Fruit fly (Drosophila melanogaster) whole organism, embryonic: Measurements from ENCODE around the gene SamDC.
A peak's percentile ranks its signal among the peaks of the same experiment; 100 is the strongest.

Source experiments
- Ada2b ChIP-seq: fragments of 200-800 bp; sonication (Bioruptor generic); IDR thresholded peaks from 2 replicates; pipeline ENCODE4 v1.3.6; 2022; ENCODE audit warnings: missing biosample characterization, missing genetic modification characterization
- CG10147 ChIP-seq: fragments of 200-800 bp; sonication (Bioruptor generic); optimal IDR thresholded peaks from 2 replicates; lab custom pipeline; 2019; ENCODE audit warnings: missing biosample characterization, mild to moderate bottlenecking, missing genetic modification characterization, moderate library complexity
- CG1024 ChIP-seq: fragments of 200-800 bp; sonication (Bioruptor generic); IDR thresholded peaks from 2 replicates; pipeline ENCODE4 v1.3.6; 2022; ENCODE audit warnings: missing biosample characterization, missing genetic modification characterization
- CG10431 ChIP-seq: fragments of 200-800 bp; sonication (Bioruptor generic); optimal IDR thresholded peaks from 3 replicates; lab custom pipeline; 2018; ENCODE audit warnings: missing biosample characterization, mild to moderate bottlenecking, missing genetic modification characterization
- CG10654 ChIP-seq: fragments of 200-800 bp; sonication (Bioruptor generic); optimal IDR thresholded peaks from 2 replicates; lab custom pipeline; 2016; ENCODE audit warnings: missing biosample characterization, missing genetic modification characterization
- CG11085 ChIP-seq: fragments of 200-800 bp; sonication (Bioruptor generic); IDR thresholded peaks from 2 replicates; pipeline ENCODE4 v1.3.6; 2022; ENCODE audit warnings: missing biosample characterization, missing genetic modification characterization
- CG1233 ChIP-seq: fragments of 200-800 bp; sonication (Bioruptor generic); optimal IDR thresholded peaks from 4 replicates; lab custom pipeline; 2018; ENCODE audit warnings: missing biosample characterization, mild to moderate bottlenecking, missing genetic modification characterization
- CG12659 ChIP-seq: fragments of 200-800 bp; sonication (Bioruptor generic); optimal IDR thresholded peaks from 3 replicates; lab custom pipeline; 2017; ENCODE audit warnings: mild to moderate bottlenecking, missing biosample characterization, missing genetic modification reagents, missing genetic modification characterization
- CG18011 ChIP-seq: fragments of 200-800 bp; sonication (Bioruptor generic); optimal IDR thresholded peaks from 2 replicates; lab custom pipeline; 2017; ENCODE audit warnings: missing biosample characterization, missing genetic modification characterization, mild to moderate bottlenecking, moderate library complexity, missing genotype
- CG2120 ChIP-seq: fragments of 200-800 bp; sonication (Bioruptor generic); optimal IDR thresholded peaks from 3 replicates; lab custom pipeline; 2016; ENCODE audit warnings: missing biosample characterization, missing genetic modification characterization
- CG30403 ChIP-seq: fragments of 200-800 bp; sonication (Bioruptor generic); optimal IDR thresholded peaks from 3 replicates; lab custom pipeline; 2016; ENCODE audit warnings: missing biosample characterization, missing genetic modification characterization
- CG3065 ChIP-seq: fragments of 200-800 bp; sonication (Bioruptor generic); optimal IDR thresholded peaks from 2 replicates; lab custom pipeline; 2016; ENCODE audit warnings: missing biosample characterization, missing genetic modification characterization
- CG32532 ChIP-seq: fragments of 200-800 bp; sonication (Bioruptor generic); IDR thresholded peaks from 2 replicates; pipeline ENCODE4 v1.3.6; 2022; ENCODE audit warnings: missing biosample characterization, missing genetic modification characterization
- CG32767 ChIP-seq: fragments of 200-800 bp; sonication (Bioruptor generic); IDR thresholded peaks from 2 replicates; pipeline ENCODE4 v1.3.6; 2022; ENCODE audit warnings: missing biosample characterization, missing genetic modification characterization
- CG42726 ChIP-seq: fragments of 200-800 bp; sonication (Bioruptor generic); IDR thresholded peaks from 2 replicates; pipeline ENCODE4 v1.3.6; 2022; ENCODE audit warnings: missing biosample characterization, missing genetic modification characterization; ENCODE audit not compliant: partially characterized antibody
- CG5180 ChIP-seq: fragments of 200-800 bp; sonication (Bioruptor generic); optimal IDR thresholded peaks from 3 replicates; lab custom pipeline; 2017; ENCODE audit warnings: missing biosample characterization, missing genetic modification characterization, mild to moderate bottlenecking, moderate library complexity, missing genetic modification reagents
- CG5953 ChIP-seq: fragments of 200-800 bp; sonication (Bioruptor generic); IDR thresholded peaks from 2 replicates; pipeline ENCODE4 v1.3.6; 2022; ENCODE audit warnings: missing biosample characterization, missing genetic modification characterization
- CG6689 ChIP-seq: fragments of 200-800 bp; sonication (Bioruptor generic); IDR thresholded peaks from 2 replicates; pipeline ENCODE4 v1.3.6; 2022; ENCODE audit warnings: missing biosample characterization, missing genetic modification characterization
- CG7928 ChIP-seq: fragments of 200-800 bp; sonication (Bioruptor generic); optimal IDR thresholded peaks from 2 replicates; lab custom pipeline; 2017; ENCODE audit warnings: missing biosample characterization, mild to moderate bottlenecking, missing genetic modification characterization
- CG9437 ChIP-seq: fragments of 200-800 bp; sonication (Bioruptor generic); optimal IDR thresholded peaks from 2 replicates; lab custom pipeline; 2018; ENCODE audit warnings: missing biosample characterization, mild to moderate bottlenecking, missing genetic modification characterization
- Chrac-16 ChIP-seq: fragments of 200-800 bp; sonication (Bioruptor generic); optimal IDR thresholded peaks from 3 replicates; lab custom pipeline; 2016; ENCODE audit warnings: missing biosample characterization, missing genetic modification characterization
- Dad ChIP-seq: fragments of 200-800 bp; sonication (Bioruptor generic); optimal IDR thresholded peaks from 3 replicates; lab custom pipeline; 2016; ENCODE audit warnings: missing biosample characterization, missing genetic modification characterization
- Doc3 ChIP-seq: fragments of 200-800 bp; sonication (Bioruptor generic); IDR thresholded peaks from 3 replicates; pipeline ENCODE4 v1.3.6; 2022; ENCODE audit warnings: missing biosample characterization, missing genetic modification characterization; ENCODE audit not compliant: partially characterized antibody
- Gug ChIP-seq: fragments of 200-800 bp; sonication (Bioruptor generic); IDR thresholded peaks from 4 replicates; pipeline ENCODE4 v1.3.6; 2022; ENCODE audit warnings: missing biosample characterization, missing genetic modification characterization
- Hr39 ChIP-seq: fragments of >200 bp; optimal IDR thresholded peaks from 2 replicates; lab custom pipeline; 2017
- NC2α ChIP-seq: fragments of 200-800 bp; sonication (Bioruptor generic); optimal IDR thresholded peaks from 2 replicates; lab custom pipeline; 2016; ENCODE audit warnings: missing biosample characterization, missing genetic modification characterization
- NK7.1 ChIP-seq: fragments of 200-800 bp; sonication (Bioruptor generic); optimal IDR thresholded peaks from 3 replicates; lab custom pipeline; 2016; ENCODE audit warnings: missing biosample characterization, missing genetic modification characterization
- Neu2 ChIP-seq: fragments of 200-800 bp; sonication (Bioruptor generic); optimal IDR thresholded peaks from 3 replicates; lab custom pipeline; 2016; ENCODE audit warnings: missing biosample characterization, missing genetic modification characterization, borderline replicate concordance
- Six4 ChIP-seq: fragments of 200-800 bp; sonication (Bioruptor generic); optimal IDR thresholded peaks from 2 replicates; lab custom pipeline; 2016; ENCODE audit warnings: missing biosample characterization, missing genetic modification characterization
- Sox102F ChIP-seq: fragments of 200-800 bp; sonication (Bioruptor generic); optimal IDR thresholded peaks from 2 replicates; lab custom pipeline; 2018; ENCODE audit warnings: missing biosample characterization, mild to moderate bottlenecking, missing genetic modification characterization, moderate library complexity
- abd-A ChIP-seq: fragments of 200-800 bp; sonication (Bioruptor generic); optimal IDR thresholded peaks from 3 replicates; lab custom pipeline; 2019; ENCODE audit warnings: missing biosample characterization, mild to moderate bottlenecking, missing genetic modification characterization, moderate library complexity
- aop ChIP-seq: fragments of 200-800 bp; sonication (Bioruptor generic); IDR thresholded peaks from 2 replicates; pipeline ENCODE4 v1.3.6; 2022; ENCODE audit warnings: missing biosample characterization, missing genetic modification characterization
- btn ChIP-seq: fragments of 200-800 bp; sonication (Bioruptor generic); optimal IDR thresholded peaks from 2 replicates; lab custom pipeline; 2016; ENCODE audit warnings: missing biosample characterization, missing genetic modification characterization
- cg ChIP-seq: fragments of 200-800 bp; sonication (Bioruptor generic); optimal IDR thresholded peaks from 3 replicates; lab custom pipeline; 2019; ENCODE audit warnings: missing biosample characterization, mild to moderate bottlenecking, missing genetic modification characterization, moderate library complexity
- ci ChIP-seq: fragments of 200-800 bp; sonication (Bioruptor generic); IDR thresholded peaks from 3 replicates; pipeline ENCODE4 v1.3.6; 2022; ENCODE audit warnings: missing biosample characterization, missing genetic modification characterization
- dati ChIP-seq: fragments of 200-800 bp; sonication (Bioruptor generic); IDR thresholded peaks from 2 replicates; pipeline ENCODE4 v1.3.6; 2022; ENCODE audit warnings: missing biosample characterization, missing genetic modification characterization
- fru ChIP-seq: fragments of >200 bp; optimal IDR thresholded peaks from 2 replicates; lab custom pipeline; 2017
- gcm ChIP-seq: fragments of 200-800 bp; sonication (Bioruptor generic); optimal IDR thresholded peaks from 2 replicates; lab custom pipeline; 2019; ENCODE audit warnings: missing biosample characterization, mild to moderate bottlenecking, missing genetic modification characterization, moderate library complexity
- gcm2 ChIP-seq: fragments of 200-800 bp; sonication (Bioruptor generic); optimal IDR thresholded peaks from 2 replicates; lab custom pipeline; 2016; ENCODE audit warnings: missing biosample characterization, missing genetic modification characterization
- her ChIP-seq: fragments of 200-800 bp; sonication (Bioruptor generic); optimal IDR thresholded peaks from 2 replicates; lab custom pipeline; 2016; ENCODE audit warnings: missing biosample characterization, missing genetic modification characterization
- kay ChIP-seq: fragments of 200-800 bp; sonication (Bioruptor generic); optimal IDR thresholded peaks from 2 replicates; lab custom pipeline; 2016; ENCODE audit warnings: missing biosample characterization, missing genetic modification characterization
- luna ChIP-seq: fragments of 200-800 bp; sonication (Bioruptor generic); optimal IDR thresholded peaks from 2 replicates; lab custom pipeline; 2016; ENCODE audit warnings: missing biosample characterization, missing genetic modification characterization
- otp ChIP-seq: fragments of 200-800 bp; sonication (Bioruptor generic); IDR thresholded peaks from 3 replicates; pipeline ENCODE4, ENCODE4 v1.3.6; 2022; ENCODE audit warnings: missing biosample characterization, missing genetic modification characterization
- p53 ChIP-seq: fragments of 200-800 bp; sonication (Bioruptor generic); optimal IDR thresholded peaks from 2 replicates; lab custom pipeline; 2016; ENCODE audit warnings: missing biosample characterization, missing genetic modification characterization
- sens-2 ChIP-seq: fragments of 200-800 bp; sonication (Bioruptor generic); IDR thresholded peaks from 2 replicates; pipeline ENCODE4 v1.3.6; 2022; ENCODE audit warnings: missing biosample characterization, missing genetic modification characterization
- seq ChIP-seq: fragments of 200-800 bp; sonication (Bioruptor generic); IDR thresholded peaks from 2 replicates; pipeline ENCODE4 v1.3.6; 2022; ENCODE audit warnings: missing biosample characterization, missing genetic modification characterization
- ssp ChIP-seq: fragments of 200-800 bp; sonication (Bioruptor generic); IDR thresholded peaks from 2 replicates; pipeline ENCODE4 v1.3.6; 2022; ENCODE audit warnings: missing biosample characterization, missing genetic modification characterization
- stc ChIP-seq: fragments of 200-800 bp; sonication (Bioruptor generic); IDR thresholded peaks from 2 replicates; pipeline ENCODE4 v1.3.6; 2022; ENCODE audit warnings: missing biosample characterization, missing genetic modification characterization
- tgo ChIP-seq: fragments of 200-800 bp; sonication (Bioruptor generic); IDR thresholded peaks from 3 replicates; pipeline ENCODE4 v1.3.6; 2022; ENCODE audit warnings: missing biosample characterization, missing genetic modification characterization
- zen ChIP-seq: fragments of 200-800 bp; sonication (Bioruptor generic); optimal IDR thresholded peaks from 3 replicates; lab custom pipeline; 2018; ENCODE audit warnings: missing biosample characterization, mild to moderate bottlenecking, missing genetic modification characterization, moderate library complexity

SamDC gene

dm6 chr2L:10306518-10307260 is 32.6 kb upstream of the SamDC start, which contains the start of the genes CG5390 and CG4968 (continued):
- TF ChIP-seq CG12659 (GFP tag; lab: Kevin White, UChicago) (peak; percentile 86), CG32532 (GFP tag; lab: Robert Waterston, UW) (peak; percentile 78), CG30403 (GFP tag; lab: Kevin White, UChicago) (peak; percentile 73), abd-A (no peak), fru (lab: Kevin White, UChicago) (no peak), Hr39 (lab: Kevin White, UChicago) (no peak), dati (GFP tag; lab: Robert Waterston, UW) (no peak), CG32767 (GFP tag; lab: Robert Waterston, UW) (0 out of 2 replicates have a peak, but pooled peaks have one; percentile 52), Neu2 (GFP tag; lab: Kevin White, UChicago) (no peak), Ada2b (GFP tag; lab: Robert Waterston, UW) (peak; percentile 63), Gug (no peak), Sox102F (GFP tag; lab: Kevin White, UChicago) (no peak), CG11085 (GFP tag; lab: Robert Waterston, UW) (peak; percentile 39; the same call in 1 of the 2 replicates), stc (GFP tag; lab: Robert Waterston, UW) (peak; percentile 53; the same call in 1 of the 2 replicates), NC2α (no peak), gcm (GFP tag; lab: Kevin White, UChicago) (peak; percentile 64), Doc3 (GFP tag; lab: Robert Waterston, UW) (no peak), zen (peak; percentile 33), Chrac-16 (GFP tag; lab: Kevin White, UChicago) (peak; percentile 8), Six4 (peak; percentile 18), tgo (GFP tag; lab: Robert Waterston, UW) (peak; percentile 45; the same call in 1 of the 3 replicates), luna (GFP tag; lab: Kevin White, UChicago) (no peak), Dad (peak; percentile 8), kay (peak; percentile 33), CG6689 (no peak), aop (no peak), p53 (GFP tag; lab: Kevin White, UChicago) (no peak), CG7928 (GFP tag; lab: Kevin White, UChicago) (peak; percentile 45), sens-2 (GFP tag; lab: Robert Waterston, UW) (no peak), ci (peak; percentile 81; the same call in 2 of the 3 replicates), CG9437 (GFP tag; lab: Kevin White, UChicago) (peak; percentile 98), CG18011 (GFP tag; lab: Kevin White, UChicago) (peak; percentile 19), NK7.1 (no peak), gcm2 (GFP tag; lab: Kevin White, UChicago) (peak; percentile 20), ssp (GFP tag; lab: Robert Waterston, UW) (0 out of 2 replicates have a peak, but pooled peaks have one; percentile 17), her (no peak), CG5953 (GFP tag; lab: Robert Waterston, UW) (0 out of 2 replicates have a peak, but pooled peaks have one; percentile 45), CG42726 (GFP tag; lab: Robert Waterston, UW) (no peak), CG10654 (peak; percentile 58), CG1233 (GFP tag; lab: Kevin White, UChicago) (peak; percentile 46), CG5180 (GFP tag; lab: Kevin White, UChicago) (no peak), CG10147 (GFP tag; lab: Kevin White, UChicago) (peak; percentile 70), otp (GFP tag; lab: Robert Waterston, UW) (peak; percentile 29; the same call in 1 of the 3 replicates), btn (GFP tag; lab: Kevin White, UChicago) (no peak), seq (GFP tag; lab: Robert Waterston, UW) (0 out of 2 replicates have a peak, but pooled peaks have one; percentile 34), CG2120 (GFP tag; lab: Kevin White, UChicago) (peak; percentile 75), cg (GFP tag; lab: Kevin White, UChicago) (peak; percentile 88), CG10431 (GFP tag; lab: Kevin White, UChicago) (peak; percentile 39), CG1024 (GFP tag; lab: Robert Waterston, UW) (peak; percentile 17; the same call in 1 of the 2 replicates), CG3065 (no peak)
